Worm (Caenorhabditis elegans): Measurements from ENCODE around the gene dpy-28.

The dpy-28 gene

DNA sequence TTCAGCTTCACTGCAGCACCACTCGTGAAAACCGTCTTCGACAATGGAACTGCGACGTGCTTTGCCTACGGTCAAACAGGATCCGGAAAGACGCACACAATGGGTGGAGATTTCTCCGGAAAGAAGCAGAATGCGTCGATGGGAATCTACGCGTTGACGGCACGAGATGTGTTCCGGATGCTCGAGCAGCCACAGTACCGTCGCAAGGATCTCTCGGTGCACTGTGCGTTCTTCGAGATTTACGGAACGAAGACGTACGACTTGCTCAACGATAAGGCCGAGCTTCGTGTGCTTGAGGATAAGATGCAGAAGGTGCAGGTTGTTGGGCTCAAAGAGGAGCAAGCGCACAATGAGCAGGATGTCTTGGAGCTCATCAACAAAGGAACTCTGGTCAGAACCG lies 46.6 kb downstream of the dpy-28 start:
- TF ChIP-seq unc-130 (tag; optimal IDR thresholded peaks at IDR 0.05), result no peak
- no peak for TF ChIP-seq efl-1 (optimal IDR thresholded peaks at IDR 0.05)
- peak in 1 of 2 experiments; percentile 86 for TF ChIP-seq efl-1 (GFP tag; optimal IDR thresholded peaks at IDR 0.05 in 1 of 2)

DNA sequence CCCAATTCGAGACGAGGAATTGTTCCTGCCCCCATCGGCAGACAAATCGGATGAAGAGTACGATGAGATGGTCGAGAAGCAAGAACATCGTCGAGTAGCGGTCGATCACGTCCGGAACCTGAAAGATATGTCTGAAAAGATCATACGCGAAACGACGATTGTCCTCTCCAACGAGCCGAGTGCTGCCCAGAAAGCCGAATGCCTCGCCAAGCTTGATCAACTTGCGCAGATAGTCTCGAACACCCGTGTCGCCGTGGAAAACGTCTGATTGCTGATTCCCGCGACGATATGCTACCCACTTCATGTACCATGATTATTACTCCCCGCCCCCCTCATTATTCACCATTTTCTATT lies 47.5 kb downstream of the dpy-28 start:
- TF ChIP-seq fkh-8 (tag; optimal IDR thresholded peaks at IDR 0.05) (no peak), efl-3 (GFP tag; optimal IDR thresholded peaks at IDR 0.05) (no peak), elt-2 (tag; optimal IDR thresholded peaks at IDR 0.05) (no peak)

DNA sequence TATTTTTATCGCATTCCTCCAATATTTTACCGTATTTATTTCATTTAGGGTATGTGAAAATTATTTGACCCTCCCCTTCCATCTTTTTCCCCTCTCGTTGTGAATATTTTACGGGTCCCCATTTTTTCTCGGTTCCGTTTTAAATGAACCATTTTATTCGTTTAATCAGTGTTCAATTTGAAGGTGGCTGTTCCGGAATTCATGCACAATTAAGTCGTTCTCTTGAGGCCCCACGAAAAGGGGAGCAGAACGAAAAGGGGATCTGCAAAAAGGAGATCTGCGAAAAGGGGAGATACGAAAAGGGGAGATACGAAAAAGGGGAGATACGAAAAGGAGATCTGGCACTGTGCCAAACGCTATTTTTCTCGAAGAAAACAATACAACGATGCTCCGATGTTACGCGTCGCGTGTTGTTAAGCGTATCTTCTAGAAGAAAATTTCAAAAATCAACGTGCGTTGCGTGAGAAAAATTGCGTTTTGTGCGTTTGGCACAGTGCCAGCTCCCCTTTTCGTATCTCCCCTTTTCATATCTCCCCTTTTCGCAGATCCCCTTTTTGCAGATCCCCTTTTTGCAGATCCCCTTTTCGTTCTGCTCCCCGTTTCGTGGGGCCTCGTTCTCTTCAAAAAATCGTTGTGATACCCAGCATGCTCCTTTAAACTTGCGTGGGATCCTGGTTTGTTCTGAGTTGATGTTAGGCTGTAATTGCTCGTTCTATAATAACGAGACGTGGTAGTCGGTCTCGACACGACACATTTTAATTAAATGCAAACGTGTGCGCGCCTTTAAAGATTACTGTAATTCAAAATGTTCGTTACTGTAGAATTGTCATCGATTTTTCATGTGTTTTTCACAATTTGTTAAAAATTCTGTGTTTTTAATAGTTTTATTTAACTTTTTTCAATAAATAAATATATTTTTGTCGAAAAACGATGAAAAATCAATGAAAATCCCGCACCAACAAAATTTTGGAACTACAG lies 48.2 kb downstream of the dpy-28 start:
- TF ChIP-seq mep-1 (tag; optimal IDR thresholded peaks at IDR 0.05), result no peak
- TF ChIP-seq tbx-2 (tag; optimal IDR thresholded peaks at IDR 0.05), result peak; percentile 36
- peak; percentile 32 for TF ChIP-seq unc-86 (tag; optimal IDR thresholded peaks at IDR 0.05)
- TF ChIP-seq fkh-4 (tag; optimal IDR thresholded peaks at IDR 0.05; ENCODE audit: borderline replicate concordance), result no peak
- no peak for TF ChIP-seq pag-3 (tag; optimal IDR thresholded peaks at IDR 0.05; ENCODE audit: borderline replicate concordance, insufficient read depth)
- no peak for TF ChIP-seq nhr-84 (tag; optimal IDR thresholded peaks at IDR 0.05)
- peak; percentile 3 for TF ChIP-seq snu-23 (GFP tag; optimal IDR thresholded peaks at IDR 0.05)
- TF ChIP-seq pax-3 (tag; optimal IDR thresholded peaks at IDR 0.05), result peak; percentile 12
- no peak for TF ChIP-seq skn-1 (tag; optimal IDR thresholded peaks at IDR 0.05)
- TF ChIP-seq F16B12.6 (tag; optimal IDR thresholded peaks at IDR 0.05), result no peak
- no peak for TF ChIP-seq nhr-20 (tag; optimal IDR thresholded peaks at IDR 0.05)
- peak; percentile 47 for TF ChIP-seq nhr-19 (GFP tag; conservative IDR thresholded peaks at IDR 0.05)
- TF ChIP-seq nhr-71 (tag; optimal IDR thresholded peaks at IDR 0.05), result peak; percentile 51
- no peak for TF ChIP-seq blmp-1 (tag; optimal IDR thresholded peaks at IDR 0.05)
- peak; percentile 20 for TF ChIP-seq nhr-85 (tag)
- TF ChIP-seq swsn-7 (tag; optimal IDR thresholded peaks at IDR 0.05), result peak; percentile 29
- no peak for TF ChIP-seq ets-5 (GFP tag; IDR thresholded peaks at IDR 0.05)
- TF ChIP-seq lin-14 (GFP tag; optimal IDR thresholded peaks at IDR 0.05), result no peak
- no peak for TF ChIP-seq aha-1 (tag; optimal IDR thresholded peaks at IDR 0.05)
- TF ChIP-seq pqm-1 (tag; optimal IDR thresholded peaks at IDR 0.05), result no peak
- TF ChIP-seq nhr-90 (tag; optimal IDR thresholded peaks at IDR 0.05; ENCODE audit: poor library complexity), result peak; percentile 22
- peak; percentile 21 for TF ChIP-seq dsc-1 (tag; optimal IDR thresholded peaks at IDR 0.05)
- no peak for TF ChIP-seq lin-35 (GFP tag; optimal IDR thresholded peaks at IDR 0.05)
- no peak for TF ChIP-seq efl-3 (GFP tag; optimal IDR thresholded peaks at IDR 0.05)
- TF ChIP-seq ztf-11 (tag; optimal IDR thresholded peaks at IDR 0.05), result peak in 1 of 2 experiments; percentile 56
- no peak for TF ChIP-seq Y116A8C.19 (tag; optimal IDR thresholded peaks at IDR 0.05; ENCODE audit: borderline replicate concordance)
- TF ChIP-seq rnt-1 (tag; optimal IDR thresholded peaks at IDR 0.05), result peak; percentile 33
- TF ChIP-seq zag-1 (tag; optimal IDR thresholded peaks at IDR 0.05), result no peak
- peak; percentile 16 for TF ChIP-seq lir-3 (tag; optimal IDR thresholded peaks at IDR 0.05; ENCODE audit: poor library complexity)
- peak; percentile 28 for TF ChIP-seq xbp-1 (tag; optimal IDR thresholded peaks at IDR 0.05)
- TF ChIP-seq alr-1 (tag; optimal IDR thresholded peaks at IDR 0.05; ENCODE audit: borderline replicate concordance), result no peak
- TF ChIP-seq dpl-1 (GFP tag; optimal IDR thresholded peaks at IDR 0.05), result no peak
- no peak for TF ChIP-seq C16A3.4 (tag; optimal IDR thresholded peaks at IDR 0.05)
- TF ChIP-seq hpl-2 (GFP tag; optimal IDR thresholded peaks at IDR 0.05), result no peak
- no peak for TF ChIP-seq lin-15B (tag; optimal IDR thresholded peaks at IDR 0.05)
- TF ChIP-seq unc-98 (GFP tag; IDR thresholded peaks at IDR 0.05), result 0 out of 2 replicates have a peak, but pooled peaks have one; percentile 52
- no peak for TF ChIP-seq hlh-4 (tag; optimal IDR thresholded peaks at IDR 0.05)
- peak in 1 of 2 experiments; percentile 42 for TF ChIP-seq efl-1 (optimal IDR thresholded peaks at IDR 0.05)
- no peak for TF ChIP-seq efl-1 (GFP tag; optimal IDR thresholded peaks at IDR 0.05 in 1 of 2)
- TF ChIP-seq jun-1 (tag; optimal IDR thresholded peaks at IDR 0.05), result no peak
- no peak for TF ChIP-seq zip-4 (GFP tag; optimal IDR thresholded peaks at IDR 0.05)
- no peak for TF ChIP-seq nhr-237 (tag; optimal IDR thresholded peaks at IDR 0.05)
- no peak for TF ChIP-seq nhr-77 (tag; optimal IDR thresholded peaks at IDR 0.05)
